1 fruit fly cellular context compared by ENCODE assay signal in genomic region chrX:3376442-3376841, dm6.
A peak's percentile ranks its signal among the peaks of the same experiment; 100 is the strongest.
TF ChIP-seq lines count a peak whose summit lies in the region.

No protein-coding gene starts in this region.

TF ChIP-seq in whole organism, embryonic, 481 proteins besides CTCF, POLR2A, EP300 and RAD21 (continued from another document):
- TF ChIP-seq odd (GFP tag; optimal IDR thresholded peaks at IDR 0.05; lab: Kevin White, UChicago) (no peak), CG31441 (GFP tag; IDR thresholded peaks at IDR 0.05; lab: Robert Waterston, UW) (no peak), ems (GFP tag; optimal IDR thresholded peaks at IDR 0.05; lab: Kevin White, UChicago) (no peak), Hr51 (GFP tag; optimal IDR thresholded peaks at IDR 0.05; lab: Kevin White, UChicago) (peak in 1 of 2 experiments; percentile 54), CG2199 (GFP tag; IDR thresholded peaks at IDR 0.05; lab: Robert Waterston, UW) (peak; percentile 99), CG8944 (GFP tag; optimal IDR thresholded peaks at IDR 0.05; lab: Kevin White, UChicago) (no peak), dmrt11E (tag; optimal IDR thresholded peaks at IDR 0.05; lab: Kevin White, UChicago) (no peak), CG34422 (GFP tag; IDR thresholded peaks at IDR 0.05; lab: Robert Waterston, UW) (no peak), sr (GFP tag; IDR thresholded peaks at IDR 0.05; lab: Robert Waterston, UW) (peak; percentile 88), prd (optimal IDR thresholded peaks at IDR 0.05; lab: Kevin White, UChicago) (no peak), prd (GFP tag; IDR thresholded peaks at IDR 0.05; lab: Robert Waterston, UW) (no peak), Adf1 (GFP tag; IDR thresholded peaks at IDR 0.05; lab: Robert Waterston, UW) (peak; percentile 30; the same call in 1 of the 2 replicates), CG17385 (GFP tag; optimal IDR thresholded peaks at IDR 0.05; lab: Kevin White, UChicago) (no peak), CG4360 (GFP tag; IDR thresholded peaks at IDR 0.05; lab: Robert Waterston, UW) (no peak), CG2678 (tag; optimal IDR thresholded peaks at IDR 0.05; lab: Kevin White, UChicago) (no peak), CG8281 (tag; optimal IDR thresholded peaks at IDR 0.05; lab: Kevin White, UChicago) (no peak), CG7745 (tag; optimal IDR thresholded peaks at IDR 0.05; lab: Kevin White, UChicago) (no peak), chm (GFP tag; IDR thresholded peaks at IDR 0.05; lab: Robert Waterston, UW) (peak; percentile 8; the same call in 1 of the 2 replicates), CG32532 (GFP tag; IDR thresholded peaks at IDR 0.05; lab: Robert Waterston, UW) (no peak), Med (GFP tag; lab: Kevin White, UChicago) (peak; percentile 67), sqz (GFP tag; optimal IDR thresholded peaks at IDR 0.05; lab: Kevin White, UChicago) (peak; percentile 53), crol (GFP tag; IDR thresholded peaks at IDR 0.05; lab: Robert Waterston, UW) (no peak), CG34376 (GFP tag; optimal IDR thresholded peaks at IDR 0.05; lab: Kevin White, UChicago) (no peak), CG3407 (GFP tag; optimal IDR thresholded peaks at IDR 0.05; lab: Kevin White, UChicago) (no peak), CG11504 (tag; optimal IDR thresholded peaks at IDR 0.05; lab: Kevin White, UChicago) (peak; percentile 8), toy (GFP tag; IDR thresholded peaks at IDR 0.05; lab: Robert Waterston, UW) (no peak), chinmo (GFP tag; IDR thresholded peaks at IDR 0.05; lab: Robert Waterston, UW; ENCODE audit: partially characterized antibody) (peak; percentile 33; the same call in 1 of the 4 replicates), trh (GFP tag; optimal IDR thresholded peaks at IDR 0.05; lab: Kevin White, UChicago) (no peak), pzg (GFP tag; optimal IDR thresholded peaks at IDR 0.05; lab: Kevin White, UChicago) (no peak)
